Fruit fly (Drosophila melanogaster) ovary, adult (tissue): ENCODE measurements around the gene CG33934.

ENCODE experiments used
- CG17801 ChIP-seq: fragments of 200-800 bp; optimal IDR thresholded peaks from 2 replicates; lab custom pipeline; 2019; ENCODE audit warnings: missing biosample characterization, mild to moderate bottlenecking, missing genetic modification characterization, moderate library complexity; ENCODE audit not compliant: partially characterized antibody

The CG33934 gene

DNA sequence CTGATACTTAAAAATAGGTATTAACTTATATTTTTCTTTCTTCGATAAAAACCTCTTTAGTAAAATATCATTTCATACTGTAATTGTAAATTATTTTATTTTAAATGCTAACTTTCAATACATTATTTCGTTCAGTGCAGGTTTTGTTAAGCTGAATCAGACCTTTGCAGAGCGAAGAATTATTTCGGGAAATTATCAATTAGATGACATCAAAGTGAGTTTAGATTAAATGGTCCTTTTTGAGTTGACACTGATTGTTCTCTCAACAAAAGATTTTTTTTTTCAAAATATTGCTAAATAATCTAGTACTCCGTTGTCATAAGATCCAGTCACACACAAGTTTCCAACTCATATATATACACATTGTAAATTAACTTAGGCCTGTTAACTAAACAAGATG, at the start of gene CG33934, which contains the start of gene Indy-2:
TSS of gene CG33934 (plus strand) at position 301 of the 400 bp plus-strand sequence.
TSS of gene Indy-2 (plus strand) at position 301 of the 400 bp plus-strand sequence.
- TF ChIP-seq CG17801 (GFP tag; lab: Kevin White, UChicago): no peak

DNA sequence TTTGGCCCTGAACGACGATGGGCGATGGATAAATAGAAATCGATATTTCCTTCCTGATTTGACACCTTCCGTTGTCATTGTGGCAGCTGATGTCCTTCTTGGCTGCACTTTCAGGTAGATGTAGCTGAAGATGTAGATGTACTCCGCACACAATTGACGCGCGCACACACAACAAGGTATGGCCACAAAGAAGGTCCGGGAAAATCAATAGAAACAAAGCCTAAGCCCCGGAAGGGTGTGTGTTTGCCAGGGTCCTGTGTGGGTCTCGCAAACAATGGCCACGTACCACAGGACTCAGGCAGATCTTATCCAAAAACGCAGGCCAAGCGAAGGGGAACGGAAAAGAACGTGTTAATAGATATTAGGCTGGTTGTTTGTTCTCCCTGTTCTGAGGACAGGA, 47.1 kb upstream of the CG33934 start:
- TF ChIP-seq CG17801 (GFP tag; lab: Kevin White, UChicago): no peak

- no peak for TF ChIP-seq CG17801 (GFP tag; lab: Kevin White, UChicago)
Measured at dm6 chr3R:19996433-19996832, 46.1 kb upstream of the CG33934 start.

dm6 chr3R:19997526-19998070, 45.0 kb upstream of the CG33934 start:
- TF ChIP-seq CG17801 (GFP tag; lab: Kevin White, UChicago): no peak

DNA sequence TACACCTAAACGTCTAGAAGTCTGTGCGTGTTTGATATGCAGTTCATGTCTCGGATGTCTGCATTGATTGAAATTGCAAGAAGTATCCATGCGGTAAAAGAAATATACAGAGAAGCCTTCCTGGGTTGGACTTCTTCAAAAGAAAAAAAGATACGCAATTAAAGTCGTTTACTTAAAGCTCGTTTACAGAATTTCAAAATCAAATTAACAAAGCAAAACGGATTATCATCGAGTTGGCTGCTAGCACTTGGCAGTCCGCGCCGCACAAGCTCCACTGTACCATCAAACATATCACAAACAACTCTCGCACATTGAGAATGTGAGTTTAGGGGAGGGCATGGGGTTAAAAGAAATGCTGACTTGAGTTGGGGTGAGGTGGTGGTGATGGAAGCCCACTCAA, 44.1 kb upstream of the CG33934 start:
- no peak for TF ChIP-seq CG17801 (GFP tag; lab: Kevin White, UChicago)

DNA sequence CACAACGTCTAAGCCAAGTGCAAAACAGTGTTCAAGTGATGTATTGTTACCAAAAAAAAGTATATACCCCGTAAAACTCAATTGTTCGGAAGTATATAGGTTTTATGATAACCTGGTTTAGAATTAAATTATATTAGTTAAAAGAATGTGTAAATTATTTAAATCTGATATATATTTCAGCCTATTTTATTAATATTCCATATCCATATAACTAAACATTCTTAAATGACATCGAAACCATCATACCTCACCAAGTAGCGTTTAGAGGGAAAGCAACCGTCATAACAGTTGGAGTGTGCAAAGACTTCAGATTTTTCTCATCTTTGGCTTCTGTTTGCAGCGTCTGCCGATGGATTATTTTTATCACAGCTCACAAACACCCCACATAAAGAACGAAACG, 43.1 kb upstream of the CG33934 start:
- TF ChIP-seq CG17801 (GFP tag; lab: Kevin White, UChicago): peak; percentile 77

DNA sequence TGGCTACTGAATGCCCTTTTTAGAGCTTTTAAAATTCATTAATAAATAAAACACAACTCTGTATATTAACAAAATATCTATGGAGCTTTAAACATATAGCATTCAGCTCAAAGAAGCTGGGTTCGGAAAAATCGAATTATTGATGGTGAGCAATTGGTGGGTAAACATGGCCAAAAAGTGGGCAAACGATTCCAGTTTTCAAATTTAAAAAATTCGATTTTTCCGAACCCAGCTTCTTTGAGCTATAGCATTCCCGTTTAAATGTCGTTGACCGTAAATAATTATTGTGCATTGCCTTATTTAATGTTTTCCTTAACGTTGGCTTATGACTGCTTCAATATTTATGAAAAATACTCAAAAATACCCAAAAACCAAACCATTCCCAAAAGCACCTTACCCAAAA, 41.0 kb upstream of the CG33934 start:
- no peak for TF ChIP-seq CG17801 (GFP tag; lab: Kevin White, UChicago)

dm6 chr3R:20004697-20005096, 37.9 kb upstream of the CG33934 start:
- TF ChIP-seq CG17801 (GFP tag; lab: Kevin White, UChicago): no peak

dm6 chr3R:20006617-20007016, 35.9 kb upstream of the CG33934 start:
- TF ChIP-seq CG17801 (GFP tag; lab: Kevin White, UChicago): no peak

- TF ChIP-seq CG17801 (GFP tag; lab: Kevin White, UChicago): no peak
Measured at dm6 chr3R:20007399-20008285, 34.9 kb upstream of the CG33934 start.

DNA sequence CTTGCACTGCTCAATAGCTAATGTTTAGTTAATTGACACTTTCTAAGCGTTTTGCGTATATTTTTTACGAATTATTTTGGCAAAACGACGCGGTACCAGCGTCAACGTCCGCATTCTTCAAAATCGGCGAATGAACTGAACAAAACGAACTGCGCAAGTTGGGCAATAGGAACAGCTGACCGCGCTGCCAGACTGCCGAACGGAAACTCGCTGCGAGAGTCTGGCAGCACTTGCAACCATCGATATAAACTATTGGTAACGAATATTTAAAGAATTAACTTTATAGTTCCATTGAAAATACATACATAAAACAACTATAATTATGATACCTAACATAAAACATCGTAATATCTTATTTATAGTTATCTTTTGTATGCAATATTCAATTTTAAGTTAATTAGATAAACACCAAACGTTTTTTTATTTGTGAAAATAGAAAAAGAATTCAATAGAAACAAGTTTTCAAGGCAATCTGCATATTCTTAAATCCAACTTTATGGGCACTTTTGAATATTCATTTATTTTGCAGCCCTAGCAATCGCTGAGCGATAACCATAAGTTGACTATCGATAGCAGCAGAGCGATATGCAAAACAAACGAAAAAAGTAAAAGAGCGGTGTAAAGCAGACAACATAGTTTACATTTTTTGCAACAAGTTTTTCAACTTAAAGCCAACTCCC, 34.0 kb upstream of the CG33934 start, which contains the start of the genes Hs6st and MED25:
TSS of gene Hs6st (minus strand) at position 141 of the 680 bp plus-strand sequence.
TSS of gene MED25 (plus strand) at position 576 of the 680 bp plus-strand sequence.
- peak; percentile 81 for TF ChIP-seq CG17801 (GFP tag; lab: Kevin White, UChicago)

DNA sequence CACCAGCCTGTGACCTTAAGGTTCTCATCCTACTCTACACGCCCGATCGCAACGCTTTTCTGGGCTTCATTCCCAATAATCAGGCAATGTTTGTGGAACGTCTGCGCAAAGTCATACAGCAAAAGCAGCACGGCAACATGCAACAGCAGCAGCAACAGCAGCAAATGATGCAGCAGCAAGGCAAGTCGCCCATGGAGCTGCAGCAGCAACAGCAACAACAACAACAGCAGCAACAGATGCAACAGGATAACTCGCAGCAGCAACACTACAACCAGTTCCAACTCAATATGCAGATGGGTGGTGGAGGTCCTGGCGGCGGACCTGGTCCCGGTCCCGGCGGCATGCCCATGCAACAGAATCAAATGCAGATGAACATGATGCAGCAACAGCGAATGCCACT, 31.6 kb upstream of the CG33934 start:
- TF ChIP-seq CG17801 (GFP tag; lab: Kevin White, UChicago): no peak

DNA sequence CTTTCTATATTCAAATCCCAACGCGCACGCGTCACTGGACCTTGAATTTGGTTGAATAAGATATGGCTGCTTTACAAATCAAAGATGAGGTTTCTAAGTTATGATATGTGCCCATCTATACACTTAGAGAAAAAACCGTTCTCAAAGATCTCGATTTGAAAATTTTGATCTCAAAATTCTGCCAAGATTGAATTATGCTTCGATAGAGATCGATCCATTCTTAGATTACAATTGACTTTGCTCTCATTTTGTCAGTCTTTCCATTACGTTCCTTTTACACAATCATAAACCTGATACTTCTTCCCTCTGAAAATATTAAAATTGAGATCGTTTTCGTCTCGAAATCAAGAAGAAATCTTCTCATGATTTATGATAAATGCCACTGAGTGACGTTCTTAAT, 29.9 kb upstream of the CG33934 start:
- TF ChIP-seq CG17801 (GFP tag; lab: Kevin White, UChicago): no peak

- no peak for TF ChIP-seq CG17801 (GFP tag; lab: Kevin White, UChicago)
Measured at dm6 chr3R:20013404-20013922, 29.1 kb upstream of the CG33934 start, which contains the start of the genes CG17190 and CG4836. TSS of gene CG17190 (minus strand) at chr3R:20013504. TSS of gene CG4836 (plus strand) at chr3R:20013872.
